Fruit fly (Drosophila melanogaster): ENCODE data around the gene Acbp2.

Acbp2 gene

DNA sequence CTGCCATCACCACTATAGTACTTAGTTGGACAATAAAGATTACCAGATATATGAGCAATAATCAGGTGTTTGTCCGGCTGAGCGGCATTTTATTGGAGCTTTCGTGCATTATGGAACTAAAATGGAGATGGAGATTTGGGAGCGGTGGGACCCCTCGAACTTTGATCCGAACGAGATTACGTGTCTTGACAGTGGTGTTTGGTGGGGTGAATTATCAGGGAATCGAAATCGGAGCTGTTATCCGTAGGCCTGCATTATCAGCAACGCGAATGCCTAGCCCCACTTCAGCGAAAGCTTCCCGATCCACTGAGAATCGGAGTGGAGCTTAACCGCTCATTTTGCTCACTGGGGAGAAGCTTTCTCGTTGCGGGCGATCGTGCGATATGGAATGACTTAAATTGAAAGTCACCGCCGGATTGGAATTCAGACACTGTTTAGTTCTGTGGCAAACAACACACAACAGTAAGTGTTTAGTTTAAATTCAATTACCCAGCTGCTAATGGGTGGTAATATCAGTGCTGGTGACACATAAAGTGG, at the start of gene Acbp2 (continued):
- TF ChIP-seq hkb (optimal IDR thresholded peaks at IDR 0.05) (no peak), hkb (GFP tag; IDR thresholded peaks at IDR 0.05) (0 out of 2 replicates have a peak, but pooled peaks have one; percentile 36), ci (GFP tag; IDR thresholded peaks at IDR 0.05) (peak; percentile 44; the same call in 1 of the 3 replicates)

DNA sequence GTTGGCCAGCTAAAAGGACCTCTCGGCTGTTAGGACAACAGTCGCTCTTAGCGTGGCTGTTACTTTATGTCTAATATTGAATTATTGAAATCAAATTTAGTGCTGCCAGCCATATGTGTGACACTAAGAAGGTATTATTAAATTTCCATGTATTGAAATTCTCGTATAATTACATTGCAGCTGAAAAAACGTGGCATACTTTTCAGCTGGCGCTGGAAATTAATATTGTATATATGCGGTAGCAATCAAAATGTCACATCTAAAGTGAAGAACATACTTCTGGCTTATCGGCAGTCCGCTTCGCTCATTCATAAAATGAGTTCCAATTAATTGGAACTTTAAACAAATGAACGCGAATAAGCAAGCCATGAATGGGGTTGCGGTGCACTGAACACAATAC, 49.5 kb upstream of the Acbp2 start:
- TF ChIP-seq CG2199 (GFP tag; IDR thresholded peaks at IDR 0.05) (peak; percentile 92; the same call in 2 of the 3 replicates), CG1647 (GFP tag; optimal IDR thresholded peaks at IDR 0.05) (no peak)

DNA sequence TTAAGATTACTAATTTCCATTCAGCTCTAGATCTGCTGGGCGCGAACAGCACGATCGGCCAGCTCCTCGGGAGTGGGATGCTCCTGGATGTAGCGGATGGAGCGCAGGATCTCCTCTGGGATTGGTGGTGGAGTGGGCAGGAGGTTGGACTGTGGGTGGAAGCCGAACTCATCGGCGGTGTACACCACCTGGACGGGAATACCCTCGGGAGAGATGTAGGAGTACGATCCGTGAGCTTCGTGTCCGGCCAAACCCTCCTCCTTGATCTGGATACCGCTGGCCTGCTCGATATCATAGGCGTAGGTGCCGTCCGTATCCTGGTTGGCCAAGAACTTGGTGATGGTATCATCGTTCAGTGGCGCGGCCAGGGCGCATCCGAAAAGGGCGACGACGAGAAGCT, 45.6 kb upstream of the Acbp2 start:
- no peak for TF ChIP-seq dpn (GFP tag; optimal IDR thresholded peaks at IDR 0.05)
- TF ChIP-seq CG14441 (GFP tag; IDR thresholded peaks at IDR 0.05): 0 out of 2 replicates have a peak, but pooled peaks have one; percentile 19
- TF ChIP-seq CG4707 (GFP tag; optimal IDR thresholded peaks at IDR 0.05): no peak
- TF ChIP-seq CG2129 (GFP tag; IDR thresholded peaks at IDR 0.05; ENCODE audit: partially characterized antibody): no peak
- no peak for TF ChIP-seq CG6791 (GFP tag; IDR thresholded peaks at IDR 0.05; ENCODE audit: partially characterized antibody)
- TF ChIP-seq gro (GFP tag; optimal IDR thresholded peaks at IDR 0.05): no peak
- no peak for TF ChIP-seq ci (GFP tag; IDR thresholded peaks at IDR 0.05)
- no peak for TF ChIP-seq CoRest (tag; optimal IDR thresholded peaks at IDR 0.05)
- TF ChIP-seq Hr3 (GFP tag; optimal IDR thresholded peaks at IDR 0.05): no peak
- no peak for TF ChIP-seq Elba2 (GFP tag; optimal IDR thresholded peaks at IDR 0.05)
- TF ChIP-seq salm (tag; optimal IDR thresholded peaks at IDR 0.05): no peak
- no peak for TF ChIP-seq CG32532 (GFP tag; IDR thresholded peaks at IDR 0.05)
- TF ChIP-seq al (GFP tag; IDR thresholded peaks at IDR 0.05): no peak
- no peak for TF ChIP-seq ewg (GFP tag; optimal IDR thresholded peaks at IDR 0.05)
- TF ChIP-seq CG16779 (GFP tag; IDR thresholded peaks at IDR 0.05): no peak
- no peak for TF ChIP-seq aop (GFP tag; IDR thresholded peaks at IDR 0.05)
- no peak for TF ChIP-seq Deaf1 (tag; optimal IDR thresholded peaks at IDR 0.05)
- no peak for TF ChIP-seq CG2889 (GFP tag; IDR thresholded peaks at IDR 0.05)
- TF ChIP-seq Bdp1 (GFP tag; optimal IDR thresholded peaks at IDR 0.05): no peak
- no peak for TF ChIP-seq tin (GFP tag; optimal IDR thresholded peaks at IDR 0.05)
- no peak for TF ChIP-seq knrl (GFP tag; IDR thresholded peaks at IDR 0.05; ENCODE audit: partially characterized antibody)
- TF ChIP-seq Ets65A (GFP tag): peak; percentile 67
- peak; percentile 72 for TF ChIP-seq CG12769 (tag; optimal IDR thresholded peaks at IDR 0.05)

DNA sequence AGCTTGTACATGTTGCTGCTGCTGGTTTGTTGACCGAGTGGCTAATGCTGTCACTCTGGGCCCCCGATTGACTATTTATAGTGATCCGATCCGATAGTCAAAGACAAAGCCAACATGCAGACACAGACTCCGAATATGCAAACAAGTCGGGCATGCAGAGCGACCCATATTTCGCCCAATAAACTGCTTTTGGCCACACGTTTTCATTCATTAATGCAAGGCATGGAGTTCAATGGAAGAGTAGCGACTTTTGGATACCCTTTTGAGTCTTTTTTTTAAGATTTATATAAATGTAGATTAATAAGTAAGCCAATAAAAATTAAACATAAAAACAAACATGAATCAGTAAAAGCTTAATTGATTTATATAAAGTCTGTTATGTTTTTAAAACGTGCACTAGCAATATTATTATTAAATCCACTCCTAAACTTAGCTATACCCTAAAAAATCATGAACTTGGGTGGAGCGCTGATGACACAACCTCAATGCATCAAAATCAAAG, 45.1 kb upstream of the Acbp2 start, which contains the start of gene Cpr65Ea:
Cpr65Ea (minus strand) TSS at position 51 of the 502 bp plus-strand sequence.
- TF ChIP-seq CG15601 (tag; optimal IDR thresholded peaks at IDR 0.05): no peak
- no peak for TF ChIP-seq CG14860 (GFP tag; IDR thresholded peaks at IDR 0.05; ENCODE audit: partially characterized antibody)
- TF ChIP-seq gcm (GFP tag; optimal IDR thresholded peaks at IDR 0.05): no peak
- TF ChIP-seq Opbp (GFP tag; IDR thresholded peaks at IDR 0.05; ENCODE audit: partially characterized antibody): no peak
- TF ChIP-seq odd (GFP tag; optimal IDR thresholded peaks at IDR 0.05): no peak
- TF ChIP-seq Hr78 (GFP tag; optimal IDR thresholded peaks at IDR 0.05): no peak
- TF ChIP-seq tio (GFP tag; optimal IDR thresholded peaks at IDR 0.05): no peak
- TF ChIP-seq Doc3 (GFP tag; IDR thresholded peaks at IDR 0.05; ENCODE audit: partially characterized antibody): no peak
- TF ChIP-seq Adf1 (GFP tag; IDR thresholded peaks at IDR 0.05): no peak
- TF ChIP-seq NFAT (GFP tag; IDR thresholded peaks at IDR 0.05): no peak
- peak; percentile 20; the same call in 1 of the 2 replicates for TF ChIP-seq E2f1 (GFP tag; IDR thresholded peaks at IDR 0.05)
- TF ChIP-seq bigmax (GFP tag; optimal IDR thresholded peaks at IDR 0.05): no peak
- no peak for TF ChIP-seq Oaz (GFP tag; IDR thresholded peaks at IDR 0.05)
- no peak for TF ChIP-seq CG2120 (GFP tag; optimal IDR thresholded peaks at IDR 0.05)
- 0 out of 2 replicates have a peak, but pooled peaks have one; percentile 15 for TF ChIP-seq CG32767 (GFP tag; IDR thresholded peaks at IDR 0.05)
- TF ChIP-seq CG8089 (GFP tag; optimal IDR thresholded peaks at IDR 0.05): no peak
- no peak for TF ChIP-seq wor (GFP tag; IDR thresholded peaks at IDR 0.05)
- 0 out of 3 replicates have a peak, but pooled peaks have one; percentile 24 for TF ChIP-seq tgo (GFP tag; IDR thresholded peaks at IDR 0.05)
- TF ChIP-seq stc (GFP tag; IDR thresholded peaks at IDR 0.05): peak; percentile 32; the same call in 1 of the 2 replicates
- no peak for TF ChIP-seq CG11723 (GFP tag; optimal IDR thresholded peaks at IDR 0.05)
- TF ChIP-seq Fer2 (tag; optimal IDR thresholded peaks at IDR 0.05): no peak
